Worm (Caenorhabditis elegans) whole organism, young adult: ENCODE results near the gene C53B7.6.

ENCODE experiments used
- B0035.1 ChIP-seq: sonication (generic microtip); optimal IDR thresholded peaks from 2 replicates; lab custom pipeline; 2016; ENCODE audit warnings: missing genetic modification characterization, mild to moderate bottlenecking, missing compliant biosample characterization, missing genotype, missing genetic modification reagents
- F10E7.11 ChIP-seq: sonication (generic microtip); optimal IDR thresholded peaks from 2 replicates; lab custom pipeline; 2017; ENCODE audit warnings: mild to moderate bottlenecking, missing genetic modification characterization, moderate library complexity, missing compliant biosample characterization
- ama-1 ChIP-seq, 3 experiments: fragments of 150-350 bp in 1 of 3; sonication (generic microtip) in 2 of 3; optimal IDR thresholded peaks; 2 replicates each; lab custom pipeline; 2014 to 2018; ENCODE audit warnings: missing biosample characterization in 2 of 3, missing genetic modification characterization in 2 of 3, missing genetic modification reagents in 2 of 3
- ceh-40 ChIP-seq: fragments of 200-800 bp; sonication (Bioruptor generic); IDR thresholded peaks from 2 replicates; pipeline ENCODE4 v1.3.6; 2022; ENCODE audit warnings: missing genetic modification characterization, missing compliant biosample characterization
- ets-4 ChIP-seq: fragments of 200-800 bp; sonication (Bioruptor generic); optimal IDR thresholded peaks from 2 replicates; lab custom pipeline; 2018; ENCODE audit warnings: mild to moderate bottlenecking, missing genetic modification characterization, missing compliant biosample characterization
- lin-26 ChIP-seq: fragments of 200-800 bp; sonication (Bioruptor generic); IDR thresholded peaks from 2 replicates; pipeline ENCODE4 v1.3.6; 2022; ENCODE audit warnings: missing genetic modification reagents, missing genetic modification characterization, missing compliant biosample characterization
- lin-35 ChIP-seq, 3 experiments: fragments of 150-350 bp in 2 of 3; sonication (generic microtip) in 1 of 3; optimal IDR thresholded peaks; 2 replicates each; lab custom pipeline; 2014 to 2018; ENCODE audit warnings: missing biosample characterization in 3 of 3, missing genetic modification characterization in 3 of 3, missing genetic modification reagents in 3 of 3
- mes-4 ChIP-seq: sonication (generic microtip); optimal IDR thresholded peaks from 2 replicates; lab custom pipeline; 2016; ENCODE audit warnings: missing genotype, missing genetic modification characterization, missing compliant biosample characterization
- nfya-1 ChIP-seq: sonication (generic microtip); optimal IDR thresholded peaks from 2 replicates; lab custom pipeline; 2017; ENCODE audit warnings: antibody characterized with exemption, missing compliant biosample characterization, missing genetic modification characterization, borderline replicate concordance; ENCODE audit not compliant: insufficient read depth
- pha-4 ChIP-seq: fragments of 150-350 bp; sonication (generic microtip); optimal IDR thresholded peaks from 2 replicates; lab custom pipeline; 2014; ENCODE audit warnings: missing biosample characterization, missing genetic modification reagents, missing genetic modification characterization
- snpc-4 ChIP-seq, 5 experiments: fragments of 150-350 bp in 1 of 5; sonication (generic microtip) in 4 of 5; optimal IDR thresholded peaks; 2 replicates each; lab custom pipeline; 2014 to 2018; ENCODE audit warnings: missing genetic modification characterization in 5 of 5, missing biosample characterization in 3 of 5, antibody characterized with exemption in 2 of 5, mild to moderate bottlenecking in 2 of 5, missing compliant biosample characterization in 2 of 5, missing genotype in 2 of 5, moderate library complexity in 2 of 5, missing genetic modification reagents in 1 of 5

ce11 chrX:6888208-6888607 lies 19.6 kb upstream of the C53B7.6 start:
- TF ChIP-seq snpc-4 (GFP tag; optimal IDR thresholded peaks at IDR 0.05; lab: Kevin White, UChicago), result no peak
- TF ChIP-seq snpc-4 (tag; optimal IDR thresholded peaks at IDR 0.05; lab: Kevin White, UChicago), result no peak
- no peak for TF ChIP-seq F10E7.11
- no peak for TF ChIP-seq lin-35 (GFP tag; optimal IDR thresholded peaks at IDR 0.05; lab: Kevin White, UChicago)
- TF ChIP-seq ceh-40 (GFP tag; lab: Robert Waterston, UW), result no peak
- no peak for TF ChIP-seq ets-4 (GFP tag; lab: Kevin White, UChicago)
- TF ChIP-seq lin-26 (GFP tag; lab: Robert Waterston, UW), result no peak
- TF ChIP-seq B0035.1 (tag; lab: Kevin White, UChicago), result no peak
- no peak for TF ChIP-seq pha-4 (tag; lab: Kevin White, UChicago)
- TF ChIP-seq nfya-1 (tag; lab: Kevin White, UChicago), result no peak
- no peak for TF ChIP-seq ama-1 (optimal IDR thresholded peaks at IDR 0.05; lab: Kevin White, UChicago)
- no peak for TF ChIP-seq ama-1 (GFP tag; optimal IDR thresholded peaks at IDR 0.05; lab: Kevin White, UChicago)
- TF ChIP-seq mes-4 (tag; lab: Kevin White, UChicago), result no peak
